Fruit fly (Drosophila melanogaster) whole organism, pupa: ENCODE measurements around the gene CG8128.

Source experiments
- CG34367 ChIP-seq: fragments of 200-800 bp; sonication (Bioruptor generic); optimal IDR thresholded peaks from 2 replicates; lab custom pipeline; 2018; ENCODE audit warnings: missing biosample characterization, mild to moderate bottlenecking, missing genetic modification characterization
- Ets98B ChIP-seq: fragments of 200-800 bp; sonication (Bioruptor generic); IDR thresholded peaks from 2 replicates; pipeline ENCODE4 v1.3.6; 2022; ENCODE audit warnings: missing biosample characterization, missing genetic modification characterization
- rn ChIP-seq: fragments of 200-800 bp; sonication (Bioruptor generic); IDR thresholded peaks from 2 replicates; pipeline ENCODE4 v1.3.6; 2022; ENCODE audit warnings: missing biosample characterization, missing genetic modification characterization

- TF ChIP-seq CG34367 (no peak), Ets98B (GFP tag; lab: Robert Waterston, UW) (no peak), rn (GFP tag; lab: Robert Waterston, UW) (no peak)
Observed at dm6 chrX:15709984-15710750, 12.9 kb downstream of the CG8128 start, which contains the start of the genes CG9281 and CG15601.
